Worm (Caenorhabditis elegans): ENCODE measurements around the gene C15B12.2.

ce11 chrX:6446564-6446963 lies 16.6 kb upstream of the C15B12.2 start, which contains the start of gene asp-14:
- TF ChIP-seq ztf-11 (tag; optimal IDR thresholded peaks at IDR 0.05) (no peak), mep-1 (tag; optimal IDR thresholded peaks at IDR 0.05) (no peak), hlh-4 (tag; optimal IDR thresholded peaks at IDR 0.05) (no peak), lsy-2 (tag; optimal IDR thresholded peaks at IDR 0.05) (no peak), ceh-90 (tag; optimal IDR thresholded peaks at IDR 0.05) (no peak), ama-1 (optimal IDR thresholded peaks at IDR 0.05) (no peak), vab-15 (tag; optimal IDR thresholded peaks at IDR 0.05) (no peak), lin-13 (GFP tag; optimal IDR thresholded peaks at IDR 0.05) (no peak), ces-1 (GFP tag; optimal IDR thresholded peaks at IDR 0.05) (no peak), ceh-82 (tag; optimal IDR thresholded peaks at IDR 0.05) (no peak), lin-15B (tag; optimal IDR thresholded peaks at IDR 0.05) (no peak), aly-2 (tag; optimal IDR thresholded peaks at IDR 0.05) (no peak)

Measured in whole organism, L1 larva.